Worm (Caenorhabditis elegans) whole organism, L3 larva: ENCODE measurements around the gene T22D1.8.

Experiments used
- R02D3.7 ChIP-seq: fragments of 150-350 bp; optimal IDR thresholded peaks from 2 replicates; lab custom pipeline; 2014; ENCODE audit warnings: missing biosample characterization, missing genetic modification characterization
- ZK546.5 ChIP-seq: sonication (generic microtip); optimal IDR thresholded peaks from 2 replicates; lab custom pipeline; 2017; ENCODE audit warnings: missing biosample characterization, missing genetic modification characterization
- aly-2 ChIP-seq: fragments of 150-350 bp; optimal IDR thresholded peaks from 2 replicates; lab custom pipeline; 2014; ENCODE audit warnings: missing biosample characterization, missing genetic modification characterization
- ama-1 ChIP-seq: fragments of 150-350 bp; optimal IDR thresholded peaks from 2 replicates; lab custom pipeline; 2018
- ceh-16 ChIP-seq: sonication (generic microtip); optimal IDR thresholded peaks from 2 replicates; lab custom pipeline; 2017; ENCODE audit warnings: missing biosample characterization, missing genetic modification characterization
- ceh-82 ChIP-seq: fragments of 150-350 bp; optimal IDR thresholded peaks from 2 replicates; lab custom pipeline; 2014; ENCODE audit warnings: missing biosample characterization, missing genetic modification characterization
- ceh-9 ChIP-seq: sonication (generic microtip); optimal IDR thresholded peaks from 2 replicates; lab custom pipeline; 2018; ENCODE audit warnings: missing biosample characterization, missing genetic modification characterization
- daf-12 ChIP-seq: fragments of 150-350 bp; optimal IDR thresholded peaks from 2 replicates; lab custom pipeline; 2014; ENCODE audit warnings: missing biosample characterization, missing genetic modification reagents, missing genetic modification characterization
- egl-27 ChIP-seq: sonication (generic microtip); optimal IDR thresholded peaks from 4 replicates; lab custom pipeline; 2017; ENCODE audit warnings: missing biosample characterization, missing genetic modification reagents, missing genetic modification characterization
- egl-5 ChIP-seq: fragments of 150-350 bp; optimal IDR thresholded peaks from 2 replicates; lab custom pipeline; 2017; ENCODE audit warnings: missing biosample characterization, missing genetic modification reagents, missing genetic modification characterization, inconsistent platforms
- elt-1 ChIP-seq: fragments of 150-350 bp; optimal IDR thresholded peaks from 2 replicates; lab custom pipeline; 2014; ENCODE audit warnings: missing biosample characterization, missing genetic modification characterization
- elt-2 ChIP-seq: sonication (generic microtip); optimal IDR thresholded peaks from 2 replicates; lab custom pipeline; 2016; ENCODE audit warnings: missing genetic modification reagents, mild to moderate bottlenecking, missing genetic modification characterization, missing compliant biosample characterization
- elt-3 ChIP-seq, 3 experiments: fragments of 150-350 bp in 1 of 3; sonication (generic microtip) in 2 of 3; optimal IDR thresholded peaks; 2 replicates in 2 of 3; 4 replicates in 1 of 3; lab custom pipeline; 2014 to 2017; ENCODE audit warnings: missing biosample characterization in 3 of 3, missing genetic modification characterization in 3 of 3
- eor-1 ChIP-seq, 2 experiments: fragments of 150-350 bp; optimal IDR thresholded peaks; 2 replicates each; lab custom pipeline; 2014 to 2018; ENCODE audit warnings: missing biosample characterization in 2 of 2, missing genetic modification characterization in 2 of 2
- fkh-10 ChIP-seq: sonication (generic microtip); optimal IDR thresholded peaks from 2 replicates; lab custom pipeline; 2017; ENCODE audit warnings: missing biosample characterization, missing genetic modification reagents, missing genetic modification characterization
- fkh-2 ChIP-seq: fragments of 150-350 bp; optimal IDR thresholded peaks from 2 replicates; lab custom pipeline; 2014; ENCODE audit warnings: missing biosample characterization, missing genetic modification reagents, missing genetic modification characterization
- fos-1 ChIP-seq: fragments of 150-350 bp; optimal IDR thresholded peaks from 2 replicates; lab custom pipeline; 2014; ENCODE audit warnings: missing biosample characterization, missing genetic modification characterization
- hmg-11 ChIP-seq: sonication (generic microtip); optimal IDR thresholded peaks from 2 replicates; lab custom pipeline; 2016; ENCODE audit warnings: missing genetic modification characterization, missing compliant biosample characterization
- jun-1 ChIP-seq: fragments of 150-350 bp; optimal IDR thresholded peaks from 2 replicates; lab custom pipeline; 2014; ENCODE audit warnings: missing biosample characterization, missing genetic modification reagents, missing genetic modification characterization
- lin-39 ChIP-seq: fragments of 150-350 bp; optimal IDR thresholded peaks from 2 replicates; lab custom pipeline; 2018; ENCODE audit warnings: missing biosample characterization, missing genetic modification reagents, missing genetic modification characterization
- lsy-12 ChIP-seq: sonication (generic microtip); optimal IDR thresholded peaks from 2 replicates; lab custom pipeline; 2016; ENCODE audit warnings: mild to moderate bottlenecking, missing genetic modification characterization, missing compliant biosample characterization
- mdl-1 ChIP-seq: fragments of 150-350 bp; optimal IDR thresholded peaks from 2 replicates; lab custom pipeline; 2014; ENCODE audit warnings: missing biosample characterization, missing genetic modification characterization
- nfya-1 ChIP-seq: sonication (generic microtip); optimal IDR thresholded peaks from 2 replicates; lab custom pipeline; 2017; ENCODE audit warnings: missing genetic modification characterization, mild to moderate bottlenecking, missing compliant biosample characterization, antibody characterized with exemption, moderate library complexity; ENCODE audit not compliant: insufficient read depth
- nhr-11 ChIP-seq: fragments of 150-350 bp; optimal IDR thresholded peaks from 2 replicates; lab custom pipeline; 2014; ENCODE audit warnings: missing biosample characterization, missing genetic modification characterization
- nhr-12 ChIP-seq: fragments of 150-350 bp; optimal IDR thresholded peaks from 2 replicates; lab custom pipeline; 2014; ENCODE audit warnings: missing biosample characterization, missing genetic modification characterization
- nhr-23 ChIP-seq: fragments of 150-350 bp; optimal IDR thresholded peaks from 2 replicates; lab custom pipeline; 2014; ENCODE audit warnings: missing biosample characterization, missing genetic modification reagents, missing genetic modification characterization
- nhr-237 ChIP-seq: fragments of 150-350 bp; optimal IDR thresholded peaks from 2 replicates; lab custom pipeline; 2014; ENCODE audit warnings: missing biosample characterization, missing genetic modification characterization
- nhr-28 ChIP-seq: fragments of 150-350 bp; optimal IDR thresholded peaks from 2 replicates; lab custom pipeline; 2014; ENCODE audit warnings: missing biosample characterization, missing genetic modification characterization
- nhr-43 ChIP-seq: sonication (generic microtip); optimal IDR thresholded peaks from 2 replicates; lab custom pipeline; 2016; ENCODE audit warnings: mild to moderate bottlenecking, missing genetic modification characterization, missing compliant biosample characterization; ENCODE audit not compliant: poor library complexity, severe bottlenecking
- nhr-67 ChIP-seq: fragments of 150-350 bp; optimal IDR thresholded peaks from 2 replicates; lab custom pipeline; 2014; ENCODE audit warnings: missing biosample characterization, missing genetic modification characterization
- nhr-76 ChIP-seq: fragments of 150-350 bp; sonication (generic microtip); optimal IDR thresholded peaks from 5 replicates; lab custom pipeline; 2014; ENCODE audit warnings: missing biosample characterization, missing genetic modification characterization
- nhr-77 ChIP-seq: fragments of 150-350 bp; optimal IDR thresholded peaks from 2 replicates; lab custom pipeline; 2014; ENCODE audit warnings: missing biosample characterization, missing genetic modification characterization
- pha-4 ChIP-seq: fragments of 150-350 bp; optimal IDR thresholded peaks from 2 replicates; lab custom pipeline; 2014; ENCODE audit warnings: missing biosample characterization, missing genetic modification reagents, missing genetic modification characterization
- pqm-1 ChIP-seq: fragments of 150-350 bp; optimal IDR thresholded peaks from 2 replicates; lab custom pipeline; 2017; ENCODE audit warnings: missing biosample characterization, missing genetic modification characterization, inconsistent platforms
- sea-2 ChIP-seq: fragments of 150-350 bp; sonication (generic microtip); optimal IDR thresholded peaks from 4 replicates; lab custom pipeline; 2014; ENCODE audit warnings: missing biosample characterization, missing genetic modification reagents, missing genetic modification characterization
- skn-1 ChIP-seq: fragments of 150-350 bp; optimal IDR thresholded peaks from 2 replicates; lab custom pipeline; 2014; ENCODE audit warnings: missing biosample characterization, missing genetic modification characterization
- snpc-4 ChIP-seq: fragments of 150-350 bp; optimal IDR thresholded peaks from 2 replicates; lab custom pipeline; 2014; ENCODE audit warnings: missing biosample characterization, missing genetic modification characterization
- tbx-2 ChIP-seq: sonication (generic microtip); optimal IDR thresholded peaks from 2 replicates; lab custom pipeline; 2016; ENCODE audit warnings: mild to moderate bottlenecking, missing genetic modification characterization, missing compliant biosample characterization
- unc-39 ChIP-seq: sonication (generic microtip); optimal IDR thresholded peaks from 4 replicates; lab custom pipeline; 2017; ENCODE audit warnings: missing biosample characterization, missing genetic modification characterization
- unc-62 ChIP-seq: fragments of 150-350 bp; sonication (generic microtip); optimal IDR thresholded peaks from 4 replicates; lab custom pipeline; 2014; ENCODE audit warnings: missing biosample characterization, missing genetic modification reagents, missing genetic modification characterization
- zag-1 ChIP-seq: fragments of 150-350 bp; optimal IDR thresholded peaks from 2 replicates; lab custom pipeline; 2014; ENCODE audit warnings: missing biosample characterization, missing genetic modification characterization
- ztf-11 ChIP-seq: fragments of 150-350 bp; optimal IDR thresholded peaks from 2 replicates; lab custom pipeline; 2014; ENCODE audit warnings: missing biosample characterization, missing genetic modification characterization
- ztf-4 ChIP-seq: fragments of 150-350 bp; optimal IDR thresholded peaks from 2 replicates; lab custom pipeline; 2014; ENCODE audit warnings: missing biosample characterization, missing genetic modification characterization

T22D1.8 gene

DNA sequence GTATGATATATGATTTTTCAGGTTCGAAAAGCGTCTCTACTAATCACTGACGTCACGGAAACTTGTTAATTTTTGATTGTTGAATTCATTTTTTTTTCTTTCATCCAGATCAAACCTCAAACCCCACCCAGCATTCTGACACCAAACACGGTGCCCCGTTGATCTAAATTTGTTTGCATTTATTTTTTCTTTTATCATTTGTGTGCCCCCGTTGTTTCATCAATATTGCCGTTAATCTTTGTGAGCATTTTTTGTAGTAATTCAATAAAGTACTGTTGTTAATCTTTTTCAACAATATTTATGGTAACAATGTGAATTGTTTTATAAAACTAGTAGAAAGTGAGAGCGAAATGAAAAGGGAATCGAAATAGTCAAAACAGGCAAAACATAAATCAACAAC lies 10.7 kb upstream of the T22D1.8 start:
- no peak for TF ChIP-seq unc-39 (tag; lab: Kevin White, UChicago)
- TF ChIP-seq fkh-10 (GFP tag; lab: Kevin White, UChicago), result no peak
- TF ChIP-seq nhr-23 (tag; lab: Kevin White, UChicago), result no peak
- TF ChIP-seq mdl-1 (tag; lab: Kevin White, UChicago), result no peak
- TF ChIP-seq nhr-237 (tag; lab: Kevin White, UChicago), result no peak
- TF ChIP-seq tbx-2, result no peak
- no peak for TF ChIP-seq R02D3.7 (tag; lab: Kevin White, UChicago)
- no peak for TF ChIP-seq ceh-9 (tag; lab: Kevin White, UChicago)
- no peak for TF ChIP-seq pqm-1 (tag; lab: Kevin White, UChicago)
- no peak for TF ChIP-seq egl-27 (tag; lab: Kevin White, UChicago)
- no peak for TF ChIP-seq ztf-11 (tag; lab: Kevin White, UChicago)
- no peak for TF ChIP-seq ceh-82 (tag; lab: Kevin White, UChicago)
- TF ChIP-seq unc-62 (GFP tag; lab: Kevin White, UChicago), result no peak
- no peak for TF ChIP-seq eor-1 (tag; optimal IDR thresholded peaks at IDR 0.05; lab: Kevin White, UChicago)
- TF ChIP-seq ama-1 (lab: Kevin White, UChicago), result no peak
- no peak for TF ChIP-seq nhr-43
- TF ChIP-seq nhr-12 (tag; lab: Kevin White, UChicago), result no peak
- no peak for TF ChIP-seq nhr-76 (tag; lab: Kevin White, UChicago)
- no peak for TF ChIP-seq nfya-1 (tag; lab: Kevin White, UChicago)

DNA sequence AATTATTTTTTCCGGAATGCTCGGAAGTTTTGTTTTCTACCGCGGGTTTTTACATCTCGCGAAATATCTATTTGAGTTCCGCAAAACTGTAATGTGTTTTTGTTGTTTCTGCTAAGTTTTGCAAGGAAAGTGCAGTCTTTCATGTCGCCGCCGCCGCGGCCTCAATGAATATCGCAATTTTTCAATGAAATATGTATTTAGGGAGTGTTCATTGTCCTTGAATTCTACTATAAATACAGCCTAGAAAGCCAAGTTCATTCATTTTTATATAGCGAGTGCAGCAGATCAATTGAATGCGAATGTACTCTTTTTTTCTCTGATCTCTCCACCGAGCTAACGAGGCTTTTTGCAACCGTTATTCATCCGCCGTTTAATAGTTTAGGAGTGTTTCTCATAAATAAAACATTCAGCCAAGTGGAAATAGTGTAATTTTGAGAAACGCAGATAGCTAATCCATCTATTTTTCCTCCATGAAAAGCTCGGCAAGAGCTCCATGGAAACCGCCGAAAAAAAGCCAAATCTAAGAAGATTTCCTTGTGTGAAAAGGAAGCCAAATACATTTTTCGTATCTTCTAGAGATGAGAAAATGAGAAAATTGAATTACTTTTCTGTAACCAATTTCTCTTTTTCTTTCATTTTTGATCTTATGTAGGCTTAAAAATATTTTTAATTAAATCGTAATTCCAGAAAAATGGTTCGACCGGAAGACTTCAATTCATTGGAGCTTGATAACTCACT lies 6.9 kb upstream of the T22D1.8 start, which contains the start of gene T22D1.3:
Gene T22D1.3 (plus strand): TSS at position 688 of the 738 bp plus-strand sequence.
- TF ChIP-seq jun-1 (tag; lab: Kevin White, UChicago), result no peak
- TF ChIP-seq nhr-23 (tag; lab: Kevin White, UChicago), result peak; percentile 8

DNA sequence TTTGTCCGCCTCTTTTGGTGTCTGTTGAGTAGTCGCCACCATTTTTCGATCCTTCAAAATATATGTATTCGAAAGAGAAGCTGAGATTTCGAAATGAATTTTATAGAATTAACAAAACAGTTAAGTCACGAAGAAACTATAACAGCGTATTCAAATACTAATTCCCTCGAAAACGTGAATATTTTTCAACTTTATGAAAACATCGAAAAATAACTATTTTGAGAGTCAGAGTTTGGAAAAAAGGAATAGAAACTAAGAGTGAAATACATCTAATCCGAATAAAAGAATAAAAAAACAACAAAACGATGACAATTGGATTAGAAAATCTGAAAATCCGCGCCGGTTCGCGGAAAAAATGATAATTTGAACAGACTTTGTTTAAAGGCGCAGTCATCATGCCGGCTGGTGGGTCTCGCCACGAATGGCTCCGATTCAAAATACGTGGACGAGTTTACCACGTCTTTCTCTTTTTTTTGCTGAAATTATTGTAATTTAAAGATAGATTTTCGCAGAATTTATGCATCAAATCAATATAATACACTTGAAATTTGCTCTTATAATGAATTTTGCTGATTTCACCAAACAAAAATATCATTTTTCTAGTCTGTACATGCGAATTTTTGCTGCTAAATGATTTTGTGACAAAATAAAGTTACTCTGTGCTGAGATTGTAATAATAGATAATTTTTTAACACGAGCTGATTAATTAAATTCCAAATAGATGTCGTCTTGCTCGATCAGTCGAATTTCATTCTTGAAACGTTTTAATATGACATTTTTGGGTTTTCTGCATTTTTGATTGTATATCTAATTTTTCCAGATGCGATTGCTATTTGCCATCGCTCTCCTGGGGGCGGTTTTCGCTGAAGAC lies 4.0 kb upstream of the T22D1.8 start, which contains the start of the genes rpn-1 and ribo-1:
Gene rpn-1 (minus strand): TSS at position 51 of the 871 bp plus-strand sequence.
Gene ribo-1 (plus strand): TSS at position 821 of the 871 bp plus-strand sequence.
- TF ChIP-seq elt-1, result no peak
- no peak for TF ChIP-seq unc-62 (GFP tag; lab: Kevin White, UChicago)
- peak; percentile 39 for TF ChIP-seq egl-5
- no peak for TF ChIP-seq ztf-4
- no peak for TF ChIP-seq R02D3.7 (tag; lab: Kevin White, UChicago)
- no peak for TF ChIP-seq eor-1 (tag; optimal IDR thresholded peaks at IDR 0.05; lab: Kevin White, UChicago)
- TF ChIP-seq fos-1, result no peak
- peak; percentile 65 for TF ChIP-seq lin-39 (tag; lab: Kevin White, UChicago)
- no peak for TF ChIP-seq elt-3 (tag; optimal IDR thresholded peaks at IDR 0.05; lab: Kevin White, UChicago)
- no peak for TF ChIP-seq nhr-237 (tag; lab: Kevin White, UChicago)
- no peak for TF ChIP-seq ceh-9 (tag; lab: Kevin White, UChicago)
- no peak for TF ChIP-seq lsy-12
- no peak for TF ChIP-seq ztf-11 (tag; lab: Kevin White, UChicago)
- TF ChIP-seq daf-12 (tag; lab: Kevin White, UChicago), result no peak
- no peak for TF ChIP-seq egl-27 (tag; lab: Kevin White, UChicago)
- TF ChIP-seq nhr-43, result no peak
- TF ChIP-seq nfya-1 (tag; lab: Kevin White, UChicago), result peak; percentile 68
- TF ChIP-seq unc-39 (tag; lab: Kevin White, UChicago), result no peak
- TF ChIP-seq nhr-67 (tag; lab: Kevin White, UChicago), result no peak
- no peak for TF ChIP-seq nhr-23 (tag; lab: Kevin White, UChicago)
- no peak for TF ChIP-seq tbx-2
- no peak for TF ChIP-seq mdl-1 (tag; lab: Kevin White, UChicago)
- no peak for TF ChIP-seq ZK546.5 (tag; lab: Kevin White, UChicago)
- no peak for TF ChIP-seq nhr-28 (tag; lab: Kevin White, UChicago)
- no peak for TF ChIP-seq ceh-16 (tag; lab: Kevin White, UChicago)
- no peak for TF ChIP-seq nhr-12 (tag; lab: Kevin White, UChicago)
- TF ChIP-seq elt-2 (tag; lab: Kevin White, UChicago), result peak; percentile 15
- TF ChIP-seq jun-1 (tag; lab: Kevin White, UChicago), result no peak
- TF ChIP-seq skn-1, result peak; percentile 99
- no peak for TF ChIP-seq fkh-10 (GFP tag; lab: Kevin White, UChicago)
- TF ChIP-seq nhr-76 (tag; lab: Kevin White, UChicago), result no peak
- no peak for TF ChIP-seq nhr-77
- TF ChIP-seq sea-2 (GFP tag; lab: Kevin White, UChicago), result no peak
- TF ChIP-seq aly-2 (tag; lab: Kevin White, UChicago), result no peak
- TF ChIP-seq hmg-11, result peak; percentile 53
- no peak for TF ChIP-seq pqm-1 (tag; lab: Kevin White, UChicago)
- TF ChIP-seq fkh-2 (tag; lab: Kevin White, UChicago), result no peak
- TF ChIP-seq zag-1 (tag; lab: Kevin White, UChicago), result no peak
- TF ChIP-seq snpc-4, result peak; percentile 17
- no peak for TF ChIP-seq nhr-11
- TF ChIP-seq ceh-82 (tag; lab: Kevin White, UChicago), result no peak
- peak; percentile 55 for TF ChIP-seq pha-4 (tag; lab: Kevin White, UChicago)
